Fruit fly (Drosophila melanogaster) whole organism, embryonic: ENCODE data around the gene CG12560.

Source experiments
- Asciz ChIP-seq: fragments of 200-800 bp; sonication (Bioruptor generic); optimal IDR thresholded peaks from 2 replicates; lab custom pipeline; 2017; ENCODE audit warnings: missing biosample characterization, mild to moderate bottlenecking, missing genetic modification characterization, missing genetic modification reagents
- B-H1 ChIP-seq: fragments of 200-800 bp; sonication (Bioruptor generic); IDR thresholded peaks from 3 replicates; pipeline ENCODE4 v1.3.6; 2022; ENCODE audit warnings: missing biosample characterization, missing genetic modification characterization
- CG10147 ChIP-seq: fragments of 200-800 bp; sonication (Bioruptor generic); optimal IDR thresholded peaks from 2 replicates; lab custom pipeline; 2019; ENCODE audit warnings: missing biosample characterization, mild to moderate bottlenecking, missing genetic modification characterization, moderate library complexity
- CG12104 ChIP-seq: fragments of 200-800 bp; sonication (Bioruptor generic); optimal IDR thresholded peaks from 3 replicates; lab custom pipeline; 2016; ENCODE audit warnings: missing biosample characterization, missing genetic modification characterization
- CG13296 ChIP-seq: fragments of 200-800 bp; sonication (Bioruptor generic); optimal IDR thresholded peaks from 3 replicates; lab custom pipeline; 2018; ENCODE audit warnings: missing biosample characterization, mild to moderate bottlenecking, missing genetic modification characterization
- CG14441 ChIP-seq: fragments of 200-800 bp; sonication (Bioruptor generic); IDR thresholded peaks from 2 replicates; pipeline ENCODE4 v1.3.6; 2022; ENCODE audit warnings: missing biosample characterization, missing genetic modification characterization
- CG1647 ChIP-seq: fragments of 200-800 bp; sonication (Bioruptor generic); optimal IDR thresholded peaks from 3 replicates; lab custom pipeline; 2016; ENCODE audit warnings: missing biosample characterization, missing genetic modification characterization
- CG17361 ChIP-seq: fragments of 200-800 bp; sonication (Bioruptor generic); IDR thresholded peaks from 3 replicates; pipeline ENCODE4 v1.3.6; 2022; ENCODE audit warnings: missing biosample characterization, missing genetic modification characterization
- CG18619 ChIP-seq: fragments of 200-800 bp; sonication (Bioruptor generic); optimal IDR thresholded peaks from 3 replicates; lab custom pipeline; 2017; ENCODE audit warnings: missing biosample characterization, mild to moderate bottlenecking, missing genetic modification characterization
- CG2712 ChIP-seq: fragments of 200-800 bp; optimal IDR thresholded peaks from 3 replicates; lab custom pipeline; 2019; ENCODE audit warnings: missing biosample characterization, mild to moderate bottlenecking, missing genetic modification characterization, moderate library complexity
- CG2875 ChIP-seq: fragments of 200-800 bp; sonication (Bioruptor generic); optimal IDR thresholded peaks from 2 replicates; lab custom pipeline; 2017; ENCODE audit warnings: missing biosample characterization, mild to moderate bottlenecking, missing genetic modification characterization, missing genetic modification reagents
- CG30403 ChIP-seq: fragments of 200-800 bp; sonication (Bioruptor generic); optimal IDR thresholded peaks from 3 replicates; lab custom pipeline; 2016; ENCODE audit warnings: missing biosample characterization, missing genetic modification characterization
- CG3407 ChIP-seq: fragments of 200-800 bp; sonication (Bioruptor generic); optimal IDR thresholded peaks from 2 replicates; lab custom pipeline; 2018; ENCODE audit warnings: missing biosample characterization, mild to moderate bottlenecking, missing genetic modification characterization
- CG34376 ChIP-seq: fragments of 200-800 bp; sonication (Bioruptor generic); optimal IDR thresholded peaks from 2 replicates; lab custom pipeline; 2018; ENCODE audit warnings: missing biosample characterization, mild to moderate bottlenecking, missing genetic modification characterization
- CG6254 ChIP-seq: fragments of 200-800 bp; sonication (Bioruptor generic); optimal IDR thresholded peaks from 3 replicates; lab custom pipeline; 2017; ENCODE audit warnings: mild to moderate bottlenecking, missing biosample characterization, missing genetic modification reagents, missing genetic modification characterization
- CG6813 ChIP-seq: fragments of 200-800 bp; sonication (Bioruptor generic); optimal IDR thresholded peaks from 2 replicates; lab custom pipeline; 2017; ENCODE audit warnings: missing biosample characterization, missing genetic modification characterization, mild to moderate bottlenecking, moderate library complexity, missing genetic modification reagents
- CG7556 ChIP-seq: fragments of 200-800 bp; sonication (Bioruptor generic); optimal IDR thresholded peaks from 2 replicates; lab custom pipeline; 2017; ENCODE audit warnings: missing biosample characterization, mild to moderate bottlenecking, missing genetic modification characterization
- CG8281 ChIP-seq: fragments of 200-800 bp; sonication (Bioruptor generic); optimal IDR thresholded peaks from 2 replicates; lab custom pipeline; 2018; ENCODE audit warnings: missing biosample characterization, mild to moderate bottlenecking, missing genetic modification characterization, moderate library complexity
- CG8290 ChIP-seq, 3 experiments: fragments of 200-800 bp; sonication (Bioruptor generic); optimal IDR thresholded peaks; 2 replicates each; lab custom pipeline; 2016 to 2019; ENCODE audit warnings: missing biosample characterization in 3 of 3, missing genetic modification characterization in 3 of 3, mild to moderate bottlenecking in 2 of 3, moderate library complexity in 1 of 3
- CG9817 ChIP-seq: fragments of 200-800 bp; sonication (Bioruptor generic); optimal IDR thresholded peaks from 2 replicates; lab custom pipeline; 2018; ENCODE audit warnings: missing biosample characterization, mild to moderate bottlenecking, missing genetic modification characterization, moderate library complexity
- E2f1 ChIP-seq: fragments of 200-800 bp; sonication (Bioruptor generic); IDR thresholded peaks from 2 replicates; pipeline ENCODE4 v1.3.6; 2022; ENCODE audit warnings: missing biosample characterization, missing genetic modification characterization
- Eip74EF ChIP-seq, 2 experiments: fragments of 200-800 bp in 1 of 2; fragments of >200 bp in 1 of 2; sonication (Bioruptor generic) in 1 of 2; optimal IDR thresholded peaks; 2 replicates each; lab custom pipeline; 2017 to 2019; ENCODE audit warnings: missing biosample characterization in 2 of 2, missing genetic modification characterization in 2 of 2, mild to moderate bottlenecking in 1 of 2, moderate library complexity in 1 of 2
- Fer2 ChIP-seq: fragments of 200-800 bp; sonication (Bioruptor generic); optimal IDR thresholded peaks from 2 replicates; lab custom pipeline; 2018; ENCODE audit warnings: missing biosample characterization, mild to moderate bottlenecking, missing genetic modification characterization, moderate library complexity
- Fer3 ChIP-seq: fragments of 200-800 bp; sonication (Bioruptor generic); optimal IDR thresholded peaks from 2 replicates; lab custom pipeline; 2018; ENCODE audit warnings: missing biosample characterization, mild to moderate bottlenecking, missing genetic modification characterization, moderate library complexity
- HmgZ ChIP-seq: fragments of 200-800 bp; sonication (Bioruptor generic); optimal IDR thresholded peaks from 2 replicates; lab custom pipeline; 2018; ENCODE audit warnings: missing biosample characterization, mild to moderate bottlenecking, missing genetic modification characterization
- Hmr ChIP-seq: fragments of 200-800 bp; sonication (Bioruptor generic); optimal IDR thresholded peaks from 3 replicates; lab custom pipeline; 2017; ENCODE audit warnings: mild to moderate bottlenecking, missing biosample characterization, missing genetic modification reagents, missing genetic modification characterization
- MTF-1 ChIP-seq: fragments of 200-800 bp; sonication (Bioruptor generic); optimal IDR thresholded peaks from 2 replicates; lab custom pipeline; 2018; ENCODE audit warnings: missing biosample characterization, mild to moderate bottlenecking, missing genetic modification characterization, borderline replicate concordance
- Med ChIP-seq: fragments of 200-800 bp; sonication (Bioruptor generic); peaks from one replicate; lab custom pipeline; 2016; ENCODE audit warnings: missing biosample characterization, missing genetic modification characterization, mild to moderate bottlenecking, inconsistent platforms, moderate library complexity
- NFAT ChIP-seq: fragments of 200-800 bp; sonication (Bioruptor generic); IDR thresholded peaks from 2 replicates; pipeline ENCODE4 v1.3.6; 2022; ENCODE audit warnings: missing biosample characterization, missing genetic modification characterization
- Nf-YC ChIP-seq: fragments of 200-800 bp; optimal IDR thresholded peaks from 3 replicates; lab custom pipeline; 2019; ENCODE audit warnings: missing biosample characterization, mild to moderate bottlenecking, missing genetic modification characterization, moderate library complexity
- Pdp1 ChIP-seq, 2 experiments: fragments of 200-800 bp; sonication (Bioruptor generic); optimal IDR thresholded peaks; 3 replicates each; lab custom pipeline; 2016; ENCODE audit warnings: missing biosample characterization in 2 of 2, missing genetic modification characterization in 2 of 2, mild to moderate bottlenecking in 1 of 2, moderate library complexity in 1 of 2
- Rfx ChIP-seq: fragments of 200-800 bp; sonication (Bioruptor generic); IDR thresholded peaks from 2 replicates; pipeline ENCODE4 v1.3.6; 2022; ENCODE audit warnings: missing biosample characterization, missing genetic modification characterization
- bcd ChIP-seq: fragments of 200-800 bp; sonication (Bioruptor generic); optimal IDR thresholded peaks from 2 replicates; lab custom pipeline; 2017; ENCODE audit warnings: missing biosample characterization, mild to moderate bottlenecking, missing genetic modification characterization
- bsh ChIP-seq, 2 experiments: fragments of 200-800 bp; sonication (Bioruptor generic); optimal IDR thresholded peaks; 2 replicates each; lab custom pipeline; 2017 to 2018; ENCODE audit warnings: mild to moderate bottlenecking in 2 of 2, missing biosample characterization in 2 of 2, missing genetic modification characterization in 2 of 2, moderate library complexity in 1 of 2
- exex ChIP-seq: fragments of 200-800 bp; sonication (Bioruptor generic); optimal IDR thresholded peaks from 4 replicates; lab custom pipeline; 2018; ENCODE audit warnings: missing biosample characterization, mild to moderate bottlenecking, missing genetic modification characterization, moderate library complexity
- fd3F ChIP-seq: fragments of 200-800 bp; sonication (Bioruptor generic); optimal IDR thresholded peaks from 2 replicates; lab custom pipeline; 2018; ENCODE audit warnings: missing biosample characterization, mild to moderate bottlenecking, missing genetic modification characterization, moderate library complexity
- lov ChIP-seq, 2 experiments: fragments of 200-800 bp in 1 of 2; fragments of >200 bp in 1 of 2; sonication (Bioruptor generic) in 1 of 2; IDR thresholded peaks in 1 of 2; optimal IDR thresholded peaks in 1 of 2; 2 replicates in 1 of 2; 3 replicates in 1 of 2; pipeline versions ENCODE4 v1.3.6 to Lab custom; 2017 to 2022; ENCODE audit warnings: missing biosample characterization in 1 of 2, missing genetic modification characterization in 1 of 2
- nau ChIP-seq: fragments of 200-800 bp; sonication (Bioruptor generic); optimal IDR thresholded peaks from 3 replicates; lab custom pipeline; 2017; ENCODE audit warnings: missing biosample characterization, mild to moderate bottlenecking, missing genetic modification characterization, missing genetic modification reagents
- pan ChIP-seq, 4 experiments: fragments of >200 bp in 3 of 4; fragments of 200-800 bp in 1 of 4; sonication (Bioruptor generic) in 1 of 4; optimal IDR thresholded peaks in 3 of 4; IDR thresholded peaks in 1 of 4; 2 replicates each; pipeline versions ENCODE4 v1.3.6 to Lab custom; 2017 to 2022; ENCODE audit warnings: missing biosample characterization in 2 of 4, missing genetic modification characterization in 2 of 4, mixed read lengths in 1 of 4
- pho ChIP-seq: fragments of 200-800 bp; sonication (Bioruptor generic); optimal IDR thresholded peaks from 2 replicates; lab custom pipeline; 2016; ENCODE audit warnings: missing biosample characterization, missing genetic modification characterization
- row ChIP-seq: fragments of 200-800 bp; sonication (Bioruptor generic); IDR thresholded peaks from 3 replicates; pipeline ENCODE4 v1.3.6; 2022; ENCODE audit warnings: missing biosample characterization, missing genetic modification characterization
- sens ChIP-seq: fragments of 200-800 bp; sonication (Bioruptor generic); peaks from one replicate; lab custom pipeline; 2016; ENCODE audit warnings: missing biosample characterization, missing genetic modification characterization
- sug ChIP-seq: fragments of 200-800 bp; optimal IDR thresholded peaks from 2 replicates; lab custom pipeline; 2019; ENCODE audit warnings: missing biosample characterization, mild to moderate bottlenecking, missing genetic modification characterization, moderate library complexity
- tio ChIP-seq: fragments of 200-800 bp; sonication (Bioruptor generic); optimal IDR thresholded peaks from 2 replicates; lab custom pipeline; 2017; ENCODE audit warnings: missing biosample characterization, missing genetic modification characterization, inconsistent platforms

The CG12560 gene

dm6 chr2L:7960581-7961530 lies 48.4 kb downstream of the CG12560 start (continued):
- peak; percentile 63 for TF ChIP-seq NFAT
- TF ChIP-seq CG34376 (GFP tag; lab: Kevin White, UChicago) = peak; percentile 42
- TF ChIP-seq exex (tag; lab: Kevin White, UChicago) = peak; percentile 79
- TF ChIP-seq nau = peak; percentile 42
- TF ChIP-seq CG6254 (GFP tag; lab: Kevin White, UChicago) = peak; percentile 9
- peak; percentile 57 for TF ChIP-seq HmgZ (tag; lab: Kevin White, UChicago)
- TF ChIP-seq CG30403 = no peak
- 0 out of 2 replicates have a peak, but pooled peaks have one; percentile 17 for TF ChIP-seq CG14441
- TF ChIP-seq Med (GFP tag; lab: Kevin White, UChicago) = peak; percentile 79
- peak; percentile 38; the same call in 2 of the 3 replicates for TF ChIP-seq CG17361
- TF ChIP-seq E2f1 = peak; percentile 37; the same call in 1 of the 2 replicates
- peak; percentile 16 for TF ChIP-seq fd3F
- peak; percentile 14 for TF ChIP-seq CG2875 (GFP tag; lab: Kevin White, UChicago)
- TF ChIP-seq CG18619 = peak; percentile 37
- TF ChIP-seq MTF-1 (GFP tag; lab: Kevin White, UChicago) = peak; percentile 47
- peak; percentile 68 for TF ChIP-seq CG13296
- TF ChIP-seq CG6813 (GFP tag; lab: Kevin White, UChicago) = peak; percentile 79
- no peak for TF ChIP-seq CG9817 (tag; lab: Kevin White, UChicago)
- peak; percentile 56 for TF ChIP-seq sug
- peak; percentile 63 for TF ChIP-seq bcd (GFP tag; lab: Kevin White, UChicago)
- no peak for TF ChIP-seq CG8290 (GFP tag; optimal IDR thresholded peaks at IDR 0.05; lab: Kevin White, UChicago)
- TF ChIP-seq CG8290 (tag; optimal IDR thresholded peaks at IDR 0.05; lab: Kevin White, UChicago) = peak in 1 of 2 experiments; percentile 46
- TF ChIP-seq Rfx (GFP tag; lab: Robert Waterston, UW) = peak; percentile 58; the same call in 1 of the 2 replicates
- TF ChIP-seq CG12104 = peak; percentile 58
- peak; percentile 28 for TF ChIP-seq sens (GFP tag; lab: Kevin White, UChicago)
- peak; percentile 84 for TF ChIP-seq Hmr (GFP tag; lab: Kevin White, UChicago)
- TF ChIP-seq CG10147 (GFP tag; lab: Kevin White, UChicago) = peak; percentile 25
- TF ChIP-seq pho (GFP tag; lab: Kevin White, UChicago) = no peak
- TF ChIP-seq CG8281 (tag; lab: Kevin White, UChicago) = peak; percentile 35
- TF ChIP-seq Pdp1 (GFP tag; optimal IDR thresholded peaks at IDR 0.05; lab: Kevin White, UChicago) = peak in 1 of 2 experiments; percentile 79
- TF ChIP-seq lov (optimal IDR thresholded peaks at IDR 0.05; lab: Kevin White, UChicago) = no peak
- TF ChIP-seq lov (GFP tag; IDR thresholded peaks at IDR 0.05; lab: Robert Waterston, UW) = 0 out of 3 replicates have a peak, but pooled peaks have one; percentile 29
- peak; percentile 67 for TF ChIP-seq Fer3
- peak; percentile 6 for TF ChIP-seq tio (GFP tag; lab: Kevin White, UChicago)
- peak; percentile 67 for TF ChIP-seq Asciz (GFP tag; lab: Kevin White, UChicago)
- peak; percentile 6 to 64 for TF ChIP-seq bsh (GFP tag; optimal IDR thresholded peaks at IDR 0.05; lab: Kevin White, UChicago)
- peak; percentile 3 for TF ChIP-seq CG1647 (GFP tag; lab: Kevin White, UChicago)
- peak; percentile 48 for TF ChIP-seq Fer2
- no peak for TF ChIP-seq pan (optimal IDR thresholded peaks at IDR 0.05; lab: Kevin White, UChicago)
- TF ChIP-seq pan (GFP tag; optimal IDR thresholded peaks at IDR 0.05 in 1 of 2, IDR thresholded peaks at IDR 0.05 in 1 of 2) = peak in 1 of 2 experiments; percentile 22
- peak in 1 of 2 experiments; percentile 27 for TF ChIP-seq Eip74EF (GFP tag; optimal IDR thresholded peaks at IDR 0.05; lab: Kevin White, UChicago)
- peak; percentile 17 for TF ChIP-seq CG3407 (GFP tag; lab: Kevin White, UChicago)
- TF ChIP-seq CG7556 (GFP tag; lab: Kevin White, UChicago) = peak; percentile 7
- peak; percentile 23 for TF ChIP-seq Nf-YC
- TF ChIP-seq CG2712 (tag; lab: Kevin White, UChicago) = peak; percentile 23
- TF ChIP-seq B-H1 (GFP tag; lab: Robert Waterston, UW) = no peak
- TF ChIP-seq row = no peak
